Worm (Caenorhabditis elegans) whole organism, early embryonic: ENCODE measurements around the gene ndub-2.

Source experiments
- F13C5.2 ChIP-seq: sonication (generic microtip); optimal IDR thresholded peaks from 2 replicates; lab custom pipeline; 2017; ENCODE audit warnings: mild to moderate bottlenecking, missing genetic modification characterization, inconsistent platforms, missing compliant biosample characterization
- aly-1 ChIP-seq: sonication (generic microtip); optimal IDR thresholded peaks from 2 replicates; lab custom pipeline; 2016; ENCODE audit warnings: missing genetic modification characterization, missing compliant biosample characterization
- ama-1 ChIP-seq: fragments of 150-350 bp; optimal IDR thresholded peaks from 2 replicates; lab custom pipeline; 2014
- ceh-36 ChIP-seq: sonication (generic microtip); optimal IDR thresholded peaks from 2 replicates; lab custom pipeline; 2016; ENCODE audit warnings: missing genetic modification characterization, inconsistent platforms, missing compliant biosample characterization
- flt-1 ChIP-seq: fragments of 200-800 bp; sonication (Bioruptor generic); IDR thresholded peaks from 2 replicates; pipeline ENCODE4 v1.3.6; 2022; ENCODE audit warnings: missing genetic modification characterization, missing compliant biosample characterization
- scrt-1 ChIP-seq: fragments of 200-800 bp; sonication (Bioruptor generic); IDR thresholded peaks from 2 replicates; pipeline ENCODE4 v1.3.6; 2022; ENCODE audit warnings: missing genetic modification characterization, missing compliant biosample characterization
- tbx-37 ChIP-seq: fragments of 200-800 bp; sonication (Bioruptor generic); conservative IDR thresholded peaks from 2 replicates; pipeline ENCODE4 v1.3.6; 2022; ENCODE audit warnings: missing genetic modification reagents, missing genetic modification characterization, missing compliant biosample characterization

ce11 chrII:8987962-8988361 lies 8.2 kb upstream of the ndub-2 start, which contains the start of gene C18E9.8:
- TF ChIP-seq flt-1 (GFP tag; lab: Robert Waterston, UW) (no peak), tbx-37 (GFP tag; lab: Robert Waterston, UW) (no peak), ceh-36 (tag; lab: Kevin White, UChicago) (no peak), ama-1 (lab: Kevin White, UChicago) (no peak), aly-1 (no peak), F13C5.2 (no peak), scrt-1 (GFP tag; lab: Robert Waterston, UW) (no peak)
